Worm (Caenorhabditis elegans) whole organism, midembryonic: Measurements from ENCODE around the gene epic-2.

Source experiments
- T22C8.4 ChIP-seq: fragments of 200-800 bp; sonication (Bioruptor generic); IDR thresholded peaks from 2 replicates; pipeline ENCODE4 v1.3.6; 2022; ENCODE audit warnings: missing genetic modification characterization, missing compliant biosample characterization
- cog-1 ChIP-seq: sonication (generic microtip); optimal IDR thresholded peaks from 2 replicates; lab custom pipeline; 2016; ENCODE audit warnings: missing genetic modification characterization, missing compliant biosample characterization
- ztf-23 ChIP-seq: fragments of 200-800 bp; sonication (Bioruptor generic); IDR thresholded peaks from 2 replicates; pipeline ENCODE4 v1.3.6; 2022; ENCODE audit warnings: missing genetic modification reagents, missing genetic modification characterization, missing compliant biosample characterization

ce11 chrIV:1738324-1738730 is 17.7 kb downstream of the epic-2 start:
- TF ChIP-seq ztf-23 (GFP tag; lab: Robert Waterston, UW) = no peak
- TF ChIP-seq T22C8.4 = no peak
- no peak for TF ChIP-seq cog-1 (tag; lab: Kevin White, UChicago)
